Worm (Caenorhabditis elegans) whole organism, L1 larva: ENCODE data around the gene K08D12.8.

ENCODE experiments used
- C04F5.9 ChIP-seq: sonication (generic microtip); optimal IDR thresholded peaks from 2 replicates; lab custom pipeline; 2016; ENCODE audit warnings: missing genetic modification characterization, missing compliant biosample characterization
- C16A3.4 ChIP-seq: fragments of 150-350 bp; optimal IDR thresholded peaks from 2 replicates; lab custom pipeline; 2014; ENCODE audit warnings: missing biosample characterization, missing genetic modification characterization
- C34B4.2 ChIP-seq: sonication (generic microtip); optimal IDR thresholded peaks from 2 replicates; lab custom pipeline; 2017; ENCODE audit warnings: mild to moderate bottlenecking, missing genetic modification characterization, missing compliant biosample characterization
- F16B12.6 ChIP-seq: fragments of 150-350 bp; optimal IDR thresholded peaks from 2 replicates; lab custom pipeline; 2014; ENCODE audit warnings: missing biosample characterization, missing genetic modification characterization
- aha-1 ChIP-seq: fragments of 150-350 bp; optimal IDR thresholded peaks from 2 replicates; lab custom pipeline; 2014; ENCODE audit warnings: missing biosample characterization, missing genetic modification characterization
- aly-2 ChIP-seq: fragments of 150-350 bp; optimal IDR thresholded peaks from 2 replicates; lab custom pipeline; 2014; ENCODE audit warnings: missing biosample characterization, missing genetic modification characterization
- ama-1 ChIP-seq: fragments of 150-350 bp; optimal IDR thresholded peaks from 2 replicates; lab custom pipeline; 2014
- blmp-1 ChIP-seq: fragments of 150-350 bp; optimal IDR thresholded peaks from 2 replicates; lab custom pipeline; 2014; ENCODE audit warnings: missing biosample characterization, missing genetic modification characterization
- ceh-63 ChIP-seq: fragments of 200-800 bp; sonication (Bioruptor generic); optimal IDR thresholded peaks from 2 replicates; lab custom pipeline; 2018; ENCODE audit warnings: mild to moderate bottlenecking, missing genetic modification characterization, missing compliant biosample characterization
- ceh-8 ChIP-seq: fragments of 200-800 bp; sonication (Bioruptor generic); optimal IDR thresholded peaks from 2 replicates; lab custom pipeline; 2018; ENCODE audit warnings: mild to moderate bottlenecking, missing genetic modification characterization, moderate library complexity, missing compliant biosample characterization
- ceh-88 ChIP-seq: fragments of 200-800 bp; sonication (Bioruptor generic); IDR thresholded peaks from 2 replicates; pipeline ENCODE4 v1.3.6; 2022; ENCODE audit warnings: missing genetic modification characterization, missing compliant biosample characterization
- ceh-90 ChIP-seq: sonication (generic microtip); optimal IDR thresholded peaks from 2 replicates; lab custom pipeline; 2016; ENCODE audit warnings: missing genetic modification characterization, missing compliant biosample characterization
- dsc-1 ChIP-seq: sonication (generic microtip); optimal IDR thresholded peaks from 2 replicates; lab custom pipeline; 2016; ENCODE audit warnings: mild to moderate bottlenecking, missing genetic modification characterization, missing compliant biosample characterization
- efl-3 ChIP-seq: fragments of 200-800 bp; sonication (Bioruptor generic); optimal IDR thresholded peaks from 2 replicates; lab custom pipeline; 2018; ENCODE audit warnings: mild to moderate bottlenecking, missing genetic modification characterization, missing compliant biosample characterization
- egl-13 ChIP-seq: sonication (generic microtip); optimal IDR thresholded peaks from 2 replicates; lab custom pipeline; 2016; ENCODE audit warnings: missing genotype, missing genetic modification reagents, missing genetic modification characterization, missing compliant biosample characterization
- elt-2 ChIP-seq: sonication (generic microtip); optimal IDR thresholded peaks from 2 replicates; lab custom pipeline; 2016; ENCODE audit warnings: missing genetic modification characterization, mild to moderate bottlenecking, inconsistent platforms, missing compliant biosample characterization, missing genetic modification reagents
- fkh-10 ChIP-seq: sonication (generic microtip); optimal IDR thresholded peaks from 2 replicates; lab custom pipeline; 2017; ENCODE audit warnings: missing biosample characterization, missing genetic modification reagents, missing genetic modification characterization
- fos-1 ChIP-seq: fragments of 150-350 bp; optimal IDR thresholded peaks from 2 replicates; lab custom pipeline; 2014; ENCODE audit warnings: missing biosample characterization, missing genetic modification characterization
- grh-1 ChIP-seq: fragments of 200-800 bp; sonication (Bioruptor generic); IDR thresholded peaks from 2 replicates; pipeline ENCODE4 v1.3.6; 2022; ENCODE audit warnings: missing genetic modification reagents, missing genetic modification characterization, missing compliant biosample characterization
- hlh-17 ChIP-seq: fragments of 200-800 bp; sonication (Bioruptor generic); optimal IDR thresholded peaks from 2 replicates; lab custom pipeline; 2018; ENCODE audit warnings: missing genetic modification characterization, mild to moderate bottlenecking, missing compliant biosample characterization, moderate library complexity, borderline replicate concordance
- irx-1 ChIP-seq: sonication (generic microtip); optimal IDR thresholded peaks from 2 replicates; lab custom pipeline; 2016; ENCODE audit warnings: missing genetic modification characterization, missing compliant biosample characterization
- isw-1 ChIP-seq: fragments of 200-800 bp; sonication (Bioruptor generic); IDR thresholded peaks from 2 replicates; pipeline ENCODE4 v1.3.6; 2022; ENCODE audit warnings: missing genetic modification characterization, missing compliant biosample characterization
- jun-1 ChIP-seq: fragments of 150-350 bp; optimal IDR thresholded peaks from 2 replicates; lab custom pipeline; 2014; ENCODE audit warnings: missing biosample characterization, missing genetic modification reagents, missing genetic modification characterization
- lin-13 ChIP-seq: fragments of 150-350 bp; optimal IDR thresholded peaks from 2 replicates; lab custom pipeline; 2014; ENCODE audit warnings: missing biosample characterization, missing genetic modification reagents, missing genetic modification characterization
- lin-14 ChIP-seq: fragments of 200-800 bp; sonication (Bioruptor generic); optimal IDR thresholded peaks from 2 replicates; lab custom pipeline; 2018; ENCODE audit warnings: mild to moderate bottlenecking, missing genetic modification characterization, moderate library complexity, missing compliant biosample characterization
- lin-35 ChIP-seq, 2 experiments: fragments of 150-350 bp; optimal IDR thresholded peaks; 2 replicates each; lab custom pipeline; 2014; ENCODE audit warnings: missing biosample characterization in 2 of 2, missing genetic modification characterization in 2 of 2, missing genetic modification reagents in 2 of 2
- lin-39 ChIP-seq: fragments of 150-350 bp; optimal IDR thresholded peaks from 2 replicates; lab custom pipeline; 2014; ENCODE audit warnings: missing biosample characterization, missing genetic modification reagents, missing genetic modification characterization
- lir-3 ChIP-seq: sonication (generic microtip); optimal IDR thresholded peaks from 2 replicates; lab custom pipeline; 2016; ENCODE audit warnings: mild to moderate bottlenecking, missing genetic modification characterization, moderate library complexity, missing compliant biosample characterization; ENCODE audit not compliant: poor library complexity
- lsy-2 ChIP-seq, 2 experiments: fragments of 150-350 bp; optimal IDR thresholded peaks; 2 replicates each; lab custom pipeline; 2014; ENCODE audit warnings: missing biosample characterization in 2 of 2, missing genetic modification characterization in 2 of 2
- mab-9 ChIP-seq: fragments of 200-800 bp; sonication (Bioruptor generic); IDR thresholded peaks from 2 replicates; pipeline ENCODE4 v1.3.6; 2022; ENCODE audit warnings: missing genetic modification reagents, missing genetic modification characterization, missing compliant biosample characterization
- mdl-1 ChIP-seq, 2 experiments: fragments of 150-350 bp; optimal IDR thresholded peaks; 2 replicates each; lab custom pipeline; 2014 to 2017; ENCODE audit warnings: missing biosample characterization in 2 of 2, missing genetic modification characterization in 2 of 2, inconsistent platforms in 1 of 2
- mef-2 ChIP-seq: fragments of 150-350 bp; optimal IDR thresholded peaks from 2 replicates; lab custom pipeline; 2014; ENCODE audit warnings: missing biosample characterization, missing genetic modification characterization
- nhr-12 ChIP-seq: sonication (generic microtip); optimal IDR thresholded peaks from 2 replicates; lab custom pipeline; 2017; ENCODE audit warnings: missing biosample characterization, missing genetic modification characterization
- nhr-237 ChIP-seq: fragments of 150-350 bp; optimal IDR thresholded peaks from 2 replicates; lab custom pipeline; 2014; ENCODE audit warnings: missing biosample characterization, missing genetic modification characterization
- nhr-71 ChIP-seq: sonication (generic microtip); optimal IDR thresholded peaks from 2 replicates; lab custom pipeline; 2016; ENCODE audit warnings: mild to moderate bottlenecking, missing genetic modification characterization, moderate library complexity, missing compliant biosample characterization
- nhr-76 ChIP-seq: sonication (generic microtip); optimal IDR thresholded peaks from 2 replicates; lab custom pipeline; 2017; ENCODE audit warnings: missing biosample characterization, missing genetic modification characterization
- nhr-90 ChIP-seq: sonication (generic microtip); optimal IDR thresholded peaks from 2 replicates; lab custom pipeline; 2016; ENCODE audit warnings: mild to moderate bottlenecking, missing genetic modification characterization, missing compliant biosample characterization; ENCODE audit not compliant: poor library complexity
- pqm-1 ChIP-seq: sonication (generic microtip); optimal IDR thresholded peaks from 3 replicates; lab custom pipeline; 2017; ENCODE audit warnings: missing biosample characterization, missing genetic modification characterization
- skn-1 ChIP-seq: fragments of 150-350 bp; optimal IDR thresholded peaks from 2 replicates; lab custom pipeline; 2014; ENCODE audit warnings: missing biosample characterization, missing genetic modification characterization
- sptf-1 ChIP-seq: fragments of 150-350 bp; optimal IDR thresholded peaks from 2 replicates; lab custom pipeline; 2014; ENCODE audit warnings: missing biosample characterization, missing genetic modification characterization
- swsn-7 ChIP-seq: sonication (generic microtip); optimal IDR thresholded peaks from 2 replicates; lab custom pipeline; 2016; ENCODE audit warnings: missing genetic modification characterization, missing compliant biosample characterization
- tlp-1 ChIP-seq: fragments of 150-350 bp; optimal IDR thresholded peaks from 2 replicates; lab custom pipeline; 2014; ENCODE audit warnings: missing biosample characterization, missing genetic modification characterization
- unc-130 ChIP-seq: fragments of 150-350 bp; optimal IDR thresholded peaks from 2 replicates; lab custom pipeline; 2017; ENCODE audit warnings: missing biosample characterization, missing genetic modification characterization, inconsistent platforms
- unc-62 ChIP-seq: fragments of 150-350 bp; optimal IDR thresholded peaks from 2 replicates; lab custom pipeline; 2014; ENCODE audit warnings: missing biosample characterization, missing genetic modification reagents, missing genetic modification characterization
- unc-86 ChIP-seq: sonication (generic microtip); optimal IDR thresholded peaks from 2 replicates; lab custom pipeline; 2016; ENCODE audit warnings: missing genetic modification characterization, missing compliant biosample characterization
- zip-4 ChIP-seq: fragments of 200-800 bp; sonication (Bioruptor generic); optimal IDR thresholded peaks from 2 replicates; lab custom pipeline; 2018; ENCODE audit warnings: mild to moderate bottlenecking, missing genetic modification characterization, moderate library complexity, missing compliant biosample characterization
- ztf-11 ChIP-seq, 2 experiments: sonication (generic microtip); optimal IDR thresholded peaks; 2 replicates each; lab custom pipeline; 2016 to 2017; ENCODE audit warnings: missing genetic modification characterization in 2 of 2, missing biosample characterization in 1 of 2, missing compliant biosample characterization in 1 of 2

K08D12.8 gene

ce11 chrIV:1725888-1726287 lies at the start of gene K08D12.8:
Gene K08D12.8 (plus strand): TSS chrIV:1726188.
- no peak for TF ChIP-seq lin-14
- TF ChIP-seq ceh-8 (GFP tag; lab: Kevin White, UChicago), result no peak
- no peak for TF ChIP-seq fos-1 (tag; lab: Kevin White, UChicago)
- no peak for TF ChIP-seq skn-1
- no peak for TF ChIP-seq lin-13 (GFP tag; lab: Kevin White, UChicago)
- TF ChIP-seq unc-62 (GFP tag; lab: Kevin White, UChicago), result no peak
- TF ChIP-seq egl-13 (tag; lab: Kevin White, UChicago), result no peak
- TF ChIP-seq C34B4.2 (tag; lab: Kevin White, UChicago), result no peak
- no peak for TF ChIP-seq mdl-1 (tag; optimal IDR thresholded peaks at IDR 0.05; lab: Kevin White, UChicago)
- TF ChIP-seq nhr-12 (tag; lab: Kevin White, UChicago), result no peak
- TF ChIP-seq C16A3.4, result no peak
- no peak for TF ChIP-seq F16B12.6
- TF ChIP-seq lin-39 (tag; lab: Kevin White, UChicago), result no peak
- no peak for TF ChIP-seq pqm-1 (tag; lab: Kevin White, UChicago)

ce11 chrIV:1676926-1677325 lies 49.1 kb upstream of the K08D12.8 start:
- TF ChIP-seq lin-39 (tag; lab: Kevin White, UChicago) (no peak), lin-35 (GFP tag; optimal IDR thresholded peaks at IDR 0.05; lab: Kevin White, UChicago) (no peak), ztf-11 (tag; optimal IDR thresholded peaks at IDR 0.05; lab: Kevin White, UChicago) (no peak), mef-2 (tag; lab: Kevin White, UChicago) (no peak), lsy-2 (tag; optimal IDR thresholded peaks at IDR 0.05; lab: Kevin White, UChicago) (no peak), dsc-1 (tag; lab: Kevin White, UChicago) (no peak), irx-1 (tag; lab: Kevin White, UChicago) (no peak), C04F5.9 (tag; lab: Kevin White, UChicago) (no peak), ama-1 (lab: Kevin White, UChicago) (no peak), pqm-1 (tag; lab: Kevin White, UChicago) (no peak), unc-62 (GFP tag; lab: Kevin White, UChicago) (no peak), blmp-1 (tag; lab: Kevin White, UChicago) (no peak), mab-9 (GFP tag; lab: Robert Waterston, UW) (no peak), lin-14 (no peak)

DNA sequence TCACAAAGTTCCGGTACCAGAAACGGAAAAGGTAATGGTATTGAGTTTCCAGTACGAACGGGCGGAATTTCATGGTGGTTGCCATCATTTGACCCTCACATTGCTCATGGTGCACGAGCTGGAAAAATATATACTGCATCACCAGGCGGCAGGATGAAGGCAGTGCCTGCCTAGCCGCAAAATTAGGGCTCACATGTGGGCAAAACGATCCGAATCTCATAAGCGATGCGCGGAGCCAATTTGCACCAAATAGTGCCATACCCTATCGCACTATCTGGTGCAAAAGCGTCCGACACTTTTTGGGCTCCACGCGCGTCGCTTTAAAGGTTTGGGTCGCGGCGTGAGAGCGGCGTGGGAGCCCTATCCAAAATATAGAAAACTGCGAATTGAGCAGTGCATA lies 46.8 kb upstream of the K08D12.8 start:
- TF ChIP-seq grh-1 (GFP tag; lab: Robert Waterston, UW) (no peak), fos-1 (tag; lab: Kevin White, UChicago) (no peak), ceh-90 (tag; lab: Kevin White, UChicago) (no peak), hlh-17 (GFP tag; lab: Kevin White, UChicago) (no peak), tlp-1 (tag; lab: Kevin White, UChicago) (no peak), pqm-1 (tag; lab: Kevin White, UChicago) (no peak), mef-2 (tag; lab: Kevin White, UChicago) (no peak), nhr-71 (tag; lab: Kevin White, UChicago) (no peak), ceh-88 (no peak), zip-4 (no peak), jun-1 (tag; lab: Kevin White, UChicago) (no peak), lir-3 (tag; lab: Kevin White, UChicago) (no peak), elt-2 (tag; lab: Kevin White, UChicago) (no peak), fkh-10 (no peak), ceh-63 (GFP tag; lab: Kevin White, UChicago) (no peak), mab-9 (GFP tag; lab: Robert Waterston, UW) (no peak)

ce11 chrIV:1682066-1682465 lies 43.9 kb upstream of the K08D12.8 start, which contains the start of gene Y41D4B.24:
Gene Y41D4B.24 (minus strand): TSS chrIV:1682166.
- TF ChIP-seq nhr-237 (no peak), mab-9 (GFP tag; lab: Robert Waterston, UW) (no peak), swsn-7 (tag; lab: Kevin White, UChicago) (no peak), lin-39 (tag; lab: Kevin White, UChicago) (no peak), pqm-1 (tag; lab: Kevin White, UChicago) (no peak), hlh-17 (GFP tag; lab: Kevin White, UChicago) (no peak), jun-1 (tag; lab: Kevin White, UChicago) (no peak), nhr-90 (no peak), unc-86 (tag; lab: Kevin White, UChicago) (no peak), C16A3.4 (no peak), tlp-1 (tag; lab: Kevin White, UChicago) (no peak), nhr-76 (tag; lab: Kevin White, UChicago) (no peak), unc-130 (tag; lab: Kevin White, UChicago) (no peak), isw-1 (no peak), sptf-1 (tag; lab: Kevin White, UChicago) (no peak), efl-3 (no peak), aly-2 (no peak), aha-1 (tag; lab: Kevin White, UChicago) (no peak)
